Fruit fly (Drosophila melanogaster) whole organism, embryonic: ENCODE measurements around the gene Eig71Ed.

Experiments
- Abd-B ChIP-seq: fragments of 200-800 bp; sonication (Bioruptor generic); optimal IDR thresholded peaks from 2 replicates; lab custom pipeline; 2018; ENCODE audit warnings: missing biosample characterization, mild to moderate bottlenecking, missing genetic modification characterization, moderate library complexity
- Ada2b ChIP-seq: fragments of 200-800 bp; sonication (Bioruptor generic); IDR thresholded peaks from 2 replicates; pipeline ENCODE4 v1.3.6; 2022; ENCODE audit warnings: missing biosample characterization, missing genetic modification characterization
- Aef1 ChIP-seq: fragments of 200-800 bp; sonication (Bioruptor generic); IDR thresholded peaks from 3 replicates; pipeline ENCODE4 v1.3.6; 2022; ENCODE audit warnings: missing biosample characterization, missing genetic modification characterization
- BtbVII ChIP-seq: fragments of 200-800 bp; sonication (Bioruptor generic); optimal IDR thresholded peaks from 3 replicates; lab custom pipeline; 2017; ENCODE audit warnings: missing biosample characterization, mild to moderate bottlenecking, missing genetic modification characterization
- CG10366 ChIP-seq: fragments of 200-800 bp; sonication (Bioruptor generic); IDR thresholded peaks from 2 replicates; pipeline ENCODE4 v1.3.6; 2022; ENCODE audit warnings: missing biosample characterization, missing genetic modification characterization
- CG10654 ChIP-seq: fragments of 200-800 bp; sonication (Bioruptor generic); optimal IDR thresholded peaks from 2 replicates; lab custom pipeline; 2016; ENCODE audit warnings: missing biosample characterization, missing genetic modification characterization
- CG11093 ChIP-seq: fragments of 200-800 bp; sonication (Bioruptor generic); IDR thresholded peaks from 3 replicates; pipeline ENCODE4 v1.3.6; 2022; ENCODE audit warnings: missing biosample characterization, missing genetic modification characterization
- CG11398 ChIP-seq: fragments of 200-800 bp; sonication (Bioruptor generic); optimal IDR thresholded peaks from 2 replicates; lab custom pipeline; 2016; ENCODE audit warnings: missing biosample characterization, missing genetic modification characterization
- CG11723 ChIP-seq: fragments of 200-800 bp; sonication (Bioruptor generic); optimal IDR thresholded peaks from 2 replicates; lab custom pipeline; 2017; ENCODE audit warnings: missing biosample characterization, mild to moderate bottlenecking, missing genetic modification characterization
- CG12942 ChIP-seq: fragments of 200-800 bp; sonication (Bioruptor generic); optimal IDR thresholded peaks from 3 replicates; lab custom pipeline; 2016; ENCODE audit warnings: missing biosample characterization, missing genetic modification characterization
- CG15601 ChIP-seq: fragments of 200-800 bp; sonication (Bioruptor generic); optimal IDR thresholded peaks from 3 replicates; lab custom pipeline; 2019; ENCODE audit warnings: missing biosample characterization, mild to moderate bottlenecking, missing genetic modification characterization, moderate library complexity
- CG2129 ChIP-seq: fragments of 200-800 bp; sonication (Bioruptor generic); IDR thresholded peaks from 2 replicates; pipeline ENCODE4 v1.3.6; 2022; ENCODE audit warnings: missing biosample characterization, missing genetic modification characterization; ENCODE audit not compliant: partially characterized antibody
- CG31365 ChIP-seq: fragments of 200-800 bp; sonication (Bioruptor generic); optimal IDR thresholded peaks from 2 replicates; lab custom pipeline; 2018; ENCODE audit warnings: missing biosample characterization, mild to moderate bottlenecking, missing genetic modification characterization
- CG3163 ChIP-seq: fragments of 200-800 bp; sonication (Bioruptor generic); optimal IDR thresholded peaks from 3 replicates; lab custom pipeline; 2016; ENCODE audit warnings: missing biosample characterization, missing genetic modification characterization
- CG32767 ChIP-seq: fragments of 200-800 bp; sonication (Bioruptor generic); IDR thresholded peaks from 2 replicates; pipeline ENCODE4 v1.3.6; 2022; ENCODE audit warnings: missing biosample characterization, missing genetic modification characterization
- CG4730 ChIP-seq: fragments of 200-800 bp; sonication (Bioruptor generic); IDR thresholded peaks from 2 replicates; pipeline ENCODE4 v1.3.6; 2022; ENCODE audit warnings: missing biosample characterization, missing genetic modification characterization
- CG6813 ChIP-seq: fragments of 200-800 bp; sonication (Bioruptor generic); optimal IDR thresholded peaks from 2 replicates; lab custom pipeline; 2017; ENCODE audit warnings: missing biosample characterization, missing genetic modification characterization, mild to moderate bottlenecking, moderate library complexity, missing genetic modification reagents
- CG7745 ChIP-seq: fragments of 200-800 bp; sonication (Bioruptor generic); optimal IDR thresholded peaks from 2 replicates; lab custom pipeline; 2018; ENCODE audit warnings: missing biosample characterization, mild to moderate bottlenecking, missing genetic modification characterization, moderate library complexity
- CG8089 ChIP-seq: fragments of 200-800 bp; sonication (Bioruptor generic); optimal IDR thresholded peaks from 3 replicates; lab custom pipeline; 2016; ENCODE audit warnings: missing biosample characterization, missing genetic modification characterization
- CG8290 ChIP-seq, 3 experiments: fragments of 200-800 bp; sonication (Bioruptor generic); optimal IDR thresholded peaks; 2 replicates each; lab custom pipeline; 2016 to 2019; ENCODE audit warnings: missing biosample characterization in 3 of 3, missing genetic modification characterization in 3 of 3, mild to moderate bottlenecking in 2 of 3, moderate library complexity in 1 of 3
- CG9437 ChIP-seq: fragments of 200-800 bp; sonication (Bioruptor generic); optimal IDR thresholded peaks from 2 replicates; lab custom pipeline; 2018; ENCODE audit warnings: missing biosample characterization, mild to moderate bottlenecking, missing genetic modification characterization
- D19A ChIP-seq: fragments of 200-800 bp; optimal IDR thresholded peaks from 3 replicates; lab custom pipeline; 2019; ENCODE audit warnings: missing biosample characterization, mild to moderate bottlenecking, missing genetic modification characterization, moderate library complexity
- Dll ChIP-seq: fragments of 200-800 bp; sonication (Bioruptor generic); IDR thresholded peaks from 4 replicates; pipeline ENCODE4 v1.3.6; 2022; ENCODE audit warnings: missing biosample characterization, missing genetic modification characterization; ENCODE audit not compliant: partially characterized antibody
- ERR ChIP-seq: fragments of 200-800 bp; sonication (Bioruptor generic); optimal IDR thresholded peaks from 2 replicates; lab custom pipeline; 2016; ENCODE audit warnings: missing biosample characterization, missing genetic modification characterization
- Hr3 ChIP-seq: fragments of 200-800 bp; sonication (Bioruptor generic); optimal IDR thresholded peaks from 3 replicates; lab custom pipeline; 2016; ENCODE audit warnings: missing biosample characterization, missing genetic modification characterization
- Lhr ChIP-seq: fragments of 200-800 bp; sonication (Bioruptor generic); optimal IDR thresholded peaks from 3 replicates; lab custom pipeline; 2017; ENCODE audit warnings: mild to moderate bottlenecking, missing biosample characterization, missing genetic modification reagents, missing genetic modification characterization
- Med ChIP-seq: fragments of 200-800 bp; sonication (Bioruptor generic); peaks from one replicate; lab custom pipeline; 2016; ENCODE audit warnings: missing biosample characterization, missing genetic modification characterization, mild to moderate bottlenecking, inconsistent platforms, moderate library complexity
- Mes4 ChIP-seq: fragments of 200-800 bp; sonication (Bioruptor generic); optimal IDR thresholded peaks from 2 replicates; lab custom pipeline; 2016; ENCODE audit warnings: missing biosample characterization, missing genetic modification characterization
- Oaz ChIP-seq: fragments of 200-800 bp; sonication (Bioruptor generic); IDR thresholded peaks from 2 replicates; pipeline ENCODE4 v1.3.6; 2022; ENCODE audit warnings: missing biosample characterization, missing genetic modification characterization
- Rfx ChIP-seq: fragments of 200-800 bp; sonication (Bioruptor generic); IDR thresholded peaks from 2 replicates; pipeline ENCODE4 v1.3.6; 2022; ENCODE audit warnings: missing biosample characterization, missing genetic modification characterization
- Sox102F ChIP-seq: fragments of 200-800 bp; sonication (Bioruptor generic); optimal IDR thresholded peaks from 2 replicates; lab custom pipeline; 2018; ENCODE audit warnings: missing biosample characterization, mild to moderate bottlenecking, missing genetic modification characterization, moderate library complexity
- crol ChIP-seq: fragments of 200-800 bp; sonication (Bioruptor generic); IDR thresholded peaks from 2 replicates; pipeline ENCODE4 v1.3.6; 2022; ENCODE audit warnings: missing biosample characterization, missing genetic modification characterization
- cwo ChIP-seq: fragments of 200-800 bp; sonication (Bioruptor generic); optimal IDR thresholded peaks from 3 replicates; lab custom pipeline; 2017; ENCODE audit warnings: missing biosample characterization, missing genetic modification characterization, mild to moderate bottlenecking, moderate library complexity, missing genetic modification reagents
- da ChIP-seq: fragments of 200-800 bp; sonication (Bioruptor generic); optimal IDR thresholded peaks from 2 replicates; lab custom pipeline; 2016; ENCODE audit warnings: missing biosample characterization, missing genetic modification characterization
- dati ChIP-seq: fragments of 200-800 bp; sonication (Bioruptor generic); IDR thresholded peaks from 2 replicates; pipeline ENCODE4 v1.3.6; 2022; ENCODE audit warnings: missing biosample characterization, missing genetic modification characterization
- dimm ChIP-seq: fragments of 200-800 bp; sonication (Bioruptor generic); IDR thresholded peaks from 2 replicates; pipeline ENCODE4 v1.3.6; 2022; ENCODE audit warnings: missing biosample characterization, missing genetic modification characterization
- ewg ChIP-seq: fragments of 200-800 bp; sonication (Bioruptor generic); optimal IDR thresholded peaks from 3 replicates; lab custom pipeline; 2017; ENCODE audit warnings: mild to moderate bottlenecking, missing biosample characterization, missing genetic modification reagents, missing genetic modification characterization
- gem ChIP-seq: fragments of 200-800 bp; sonication (Bioruptor generic); optimal IDR thresholded peaks from 2 replicates; lab custom pipeline; 2019; ENCODE audit warnings: missing biosample characterization, mild to moderate bottlenecking, missing genetic modification characterization, moderate library complexity
- h ChIP-seq: fragments of >200 bp; optimal IDR thresholded peaks from 2 replicates; lab custom pipeline; 2017
- her ChIP-seq: fragments of 200-800 bp; sonication (Bioruptor generic); optimal IDR thresholded peaks from 2 replicates; lab custom pipeline; 2016; ENCODE audit warnings: missing biosample characterization, missing genetic modification characterization
- klu ChIP-seq: fragments of 200-800 bp; sonication (Bioruptor generic); IDR thresholded peaks from 2 replicates; pipeline ENCODE4 v1.3.6; 2022; ENCODE audit warnings: missing biosample characterization, missing genetic modification characterization
- kni ChIP-seq: fragments of 200-800 bp; sonication (Bioruptor generic); optimal IDR thresholded peaks from 3 replicates; lab custom pipeline; 2017; ENCODE audit warnings: mild to moderate bottlenecking, missing biosample characterization, missing genetic modification reagents, missing genetic modification characterization
- nerfin-2 ChIP-seq: fragments of 200-800 bp; sonication (Bioruptor generic); IDR thresholded peaks from 2 replicates; pipeline ENCODE4 v1.3.6; 2022; ENCODE audit warnings: missing biosample characterization, missing genetic modification characterization; ENCODE audit not compliant: partially characterized antibody
- peb ChIP-seq: fragments of 200-800 bp; sonication (Bioruptor generic); IDR thresholded peaks from 2 replicates; pipeline ENCODE4 v1.3.6; 2022; ENCODE audit warnings: missing biosample characterization, missing genetic modification characterization
- psq ChIP-seq: fragments of 200-800 bp; sonication (Bioruptor generic); optimal IDR thresholded peaks from 2 replicates; lab custom pipeline; 2017; ENCODE audit warnings: missing biosample characterization, missing genetic modification characterization
- sd ChIP-seq: fragments of 200-800 bp; sonication (Bioruptor generic); optimal IDR thresholded peaks from 3 replicates; lab custom pipeline; 2018; ENCODE audit warnings: missing biosample characterization, mild to moderate bottlenecking, missing genetic modification characterization, moderate library complexity
- sob ChIP-seq: fragments of 200-800 bp; sonication (Bioruptor generic); IDR thresholded peaks from 2 replicates; pipeline ENCODE4 v1.3.6; 2022; ENCODE audit warnings: missing biosample characterization, missing genetic modification characterization
- vnd ChIP-seq: fragments of 200-800 bp; sonication (Bioruptor generic); IDR thresholded peaks from 3 replicates; pipeline ENCODE4 v1.3.6; 2022; ENCODE audit warnings: missing biosample characterization, missing genetic modification characterization; ENCODE audit not compliant: partially characterized antibody
- zen ChIP-seq: fragments of 200-800 bp; sonication (Bioruptor generic); optimal IDR thresholded peaks from 3 replicates; lab custom pipeline; 2018; ENCODE audit warnings: missing biosample characterization, mild to moderate bottlenecking, missing genetic modification characterization, moderate library complexity

The Eig71Ed gene

dm6 chr3L:15625676-15626414, 26.5 kb upstream of the Eig71Ed start (continued):
- TF ChIP-seq ERR (GFP tag; lab: Kevin White, UChicago): no peak
- peak; percentile 79 for TF ChIP-seq zen
- TF ChIP-seq D19A (tag; lab: Kevin White, UChicago): peak; percentile 92
- TF ChIP-seq CG6813 (GFP tag; lab: Kevin White, UChicago): peak; percentile 71
- TF ChIP-seq CG8089 (GFP tag; lab: Kevin White, UChicago): no peak
- peak; percentile 81 for TF ChIP-seq CG10654 (GFP tag; lab: Kevin White, UChicago)
- peak; percentile 76 for TF ChIP-seq sob
- TF ChIP-seq peb (GFP tag; lab: Robert Waterston, UW): peak; percentile 46; the same call in 1 of the 2 replicates
- TF ChIP-seq CG2129 (GFP tag; lab: Robert Waterston, UW): no peak
- TF ChIP-seq CG31365 (tag; lab: Kevin White, UChicago): peak; percentile 53
- no peak for TF ChIP-seq CG11398 (GFP tag; lab: Kevin White, UChicago)
- TF ChIP-seq CG3163: peak; percentile 29
- peak; percentile 78 for TF ChIP-seq CG4730 (GFP tag; lab: Robert Waterston, UW)
- no peak for TF ChIP-seq dimm (GFP tag; lab: Robert Waterston, UW)
- TF ChIP-seq Sox102F (GFP tag; lab: Kevin White, UChicago): peak; percentile 97
- no peak for TF ChIP-seq CG7745 (tag; lab: Kevin White, UChicago)
- peak; percentile 74 for TF ChIP-seq CG11723 (GFP tag; lab: Kevin White, UChicago)
- no peak for TF ChIP-seq h (lab: Kevin White, UChicago)
- no peak for TF ChIP-seq nerfin-2 (GFP tag; lab: Robert Waterston, UW)
- no peak for TF ChIP-seq dati (GFP tag; lab: Robert Waterston, UW)
- TF ChIP-seq crol (GFP tag; lab: Robert Waterston, UW): no peak; the same call in 1 of the 2 replicates
- peak; percentile 59 for TF ChIP-seq psq (GFP tag; lab: Kevin White, UChicago)
- TF ChIP-seq CG12942 (GFP tag; lab: Kevin White, UChicago): peak; percentile 84
- TF ChIP-seq vnd (GFP tag; lab: Robert Waterston, UW): no peak
- TF ChIP-seq Hr3 (GFP tag; lab: Kevin White, UChicago): peak; percentile 91
- TF ChIP-seq CG32767: peak; percentile 80
- TF ChIP-seq Oaz (GFP tag; lab: Robert Waterston, UW): peak; percentile 66
- no peak; the same call in 1 of the 2 replicates for TF ChIP-seq klu (GFP tag; lab: Robert Waterston, UW)
- TF ChIP-seq ewg (GFP tag; lab: Kevin White, UChicago): peak; percentile 82
- peak; percentile 92 for TF ChIP-seq Med (GFP tag; lab: Kevin White, UChicago)
- TF ChIP-seq CG15601 (tag; lab: Kevin White, UChicago): peak; percentile 91
- peak; percentile 81 for TF ChIP-seq Rfx (GFP tag; lab: Robert Waterston, UW)
- peak; percentile 88 for TF ChIP-seq cwo (GFP tag; lab: Kevin White, UChicago)
- TF ChIP-seq CG11093 (GFP tag; lab: Robert Waterston, UW): peak; percentile 80; the same call in 2 of the 3 replicates
- TF ChIP-seq Dll (GFP tag; lab: Robert Waterston, UW): no peak
- TF ChIP-seq gem (tag; lab: Kevin White, UChicago): peak; percentile 98
- TF ChIP-seq Abd-B (GFP tag; lab: Kevin White, UChicago): peak; percentile 95
- TF ChIP-seq da (GFP tag; lab: Kevin White, UChicago): no peak
- peak; percentile 59 for TF ChIP-seq sd (tag; lab: Kevin White, UChicago)
- TF ChIP-seq Aef1: peak; percentile 78
- TF ChIP-seq Ada2b (GFP tag; lab: Robert Waterston, UW): peak; percentile 83
- TF ChIP-seq BtbVII (GFP tag; lab: Kevin White, UChicago): peak; percentile 89
- peak; percentile 80 for TF ChIP-seq kni (GFP tag; lab: Kevin White, UChicago)
- peak; percentile 94 for TF ChIP-seq CG9437 (GFP tag; lab: Kevin White, UChicago)
- TF ChIP-seq her (GFP tag; lab: Kevin White, UChicago): peak; percentile 50
- TF ChIP-seq Lhr (GFP tag; lab: Kevin White, UChicago): peak; percentile 70
- TF ChIP-seq Mes4: no peak
- peak; percentile 72 for TF ChIP-seq CG10366 (GFP tag; lab: Robert Waterston, UW)
- TF ChIP-seq CG8290 (GFP tag; optimal IDR thresholded peaks at IDR 0.05; lab: Kevin White, UChicago): peak; percentile 70
- TF ChIP-seq CG8290 (tag; optimal IDR thresholded peaks at IDR 0.05; lab: Kevin White, UChicago): peak in 1 of 2 experiments; percentile 28
